Fruit fly (Drosophila melanogaster): ENCODE results near the gene CG11590.

CG11590 gene

dm6 chrX:14213509-14214154, 13.7 kb downstream of the CG11590 start (continued):
- TF ChIP-seq CG8119 (GFP tag; IDR thresholded peaks at IDR 0.05) (peak; percentile 54; the same call in 2 of the 3 replicates), Hr4 (GFP tag; optimal IDR thresholded peaks at IDR 0.05) (peak; percentile 71), CG6854 (GFP tag; optimal IDR thresholded peaks at IDR 0.05) (no peak), Blimp-1 (GFP tag; optimal IDR thresholded peaks at IDR 0.05) (no peak), dsx (GFP tag; optimal IDR thresholded peaks at IDR 0.05; ENCODE audit: poor library complexity, severe bottlenecking) (no peak), Smox (GFP tag; optimal IDR thresholded peaks at IDR 0.05) (no peak), CG9139 (GFP tag; optimal IDR thresholded peaks at IDR 0.05) (no peak), Sox15 (GFP tag; optimal IDR thresholded peaks at IDR 0.05) (no peak), fd85E (GFP tag; optimal IDR thresholded peaks at IDR 0.05) (no peak), Sox14 (GFP tag; optimal IDR thresholded peaks at IDR 0.05) (peak; percentile 2), fd59A (GFP tag; optimal IDR thresholded peaks at IDR 0.05) (no peak), CG3919 (GFP tag; optimal IDR thresholded peaks at IDR 0.05) (peak; percentile 39), CG10669 (GFP tag; optimal IDR thresholded peaks at IDR 0.05) (no peak), CG11902 (GFP tag; optimal IDR thresholded peaks at IDR 0.05) (no peak), esn (GFP tag; optimal IDR thresholded peaks at IDR 0.05) (no peak), Gug (GFP tag; IDR thresholded peaks at IDR 0.05) (no peak), pdm3 (GFP tag; optimal IDR thresholded peaks at IDR 0.05) (peak; percentile 30), Hr38 (GFP tag; optimal IDR thresholded peaks at IDR 0.05) (no peak), salr (GFP tag; optimal IDR thresholded peaks at IDR 0.05) (peak in 1 of 2 experiments; percentile 30), CG6276 (GFP tag; optimal IDR thresholded peaks at IDR 0.05) (peak; percentile 51), vri (GFP tag; optimal IDR thresholded peaks at IDR 0.05) (no peak), CG32006 (GFP tag; optimal IDR thresholded peaks at IDR 0.05) (peak; percentile 77), CG16779 (tag; optimal IDR thresholded peaks at IDR 0.05) (no peak), acj6 (GFP tag; optimal IDR thresholded peaks at IDR 0.05) (peak; percentile 30), Eip75B (GFP tag; optimal IDR thresholded peaks at IDR 0.05) (peak; percentile 16), topi (GFP tag; optimal IDR thresholded peaks at IDR 0.05) (no peak), fkh (GFP tag; optimal IDR thresholded peaks at IDR 0.05) (peak; percentile 18), svp (GFP tag) (no peak), CG6163 (GFP tag; IDR thresholded peaks at IDR 0.05) (no peak), net (GFP tag; optimal IDR thresholded peaks at IDR 0.05) (peak; percentile 5), dac (GFP tag; optimal IDR thresholded peaks at IDR 0.05) (peak; percentile 55), Ets96B (tag; optimal IDR thresholded peaks at IDR 0.05) (no peak), CG1621 (tag; optimal IDR thresholded peaks at IDR 0.05) (no peak), CG10631 (GFP tag; optimal IDR thresholded peaks at IDR 0.05) (peak; percentile 12)

- TF ChIP-seq CG4318 (GFP tag; optimal IDR thresholded peaks at IDR 0.05) = peak; percentile 69
- no peak for TF ChIP-seq Eip75B (GFP tag; optimal IDR thresholded peaks at IDR 0.05)
- TF ChIP-seq CG7368 (GFP tag; optimal IDR thresholded peaks at IDR 0.05) = no peak
- peak; percentile 33 to 59 for TF ChIP-seq salr (GFP tag; optimal IDR thresholded peaks at IDR 0.05)
- peak; percentile 67 for TF ChIP-seq fd59A (GFP tag; optimal IDR thresholded peaks at IDR 0.05)
- TF ChIP-seq eg (GFP tag; IDR thresholded peaks at IDR 0.05) = peak; percentile 84
- TF ChIP-seq CG3032 (tag; optimal IDR thresholded peaks at IDR 0.05) = peak; percentile 75
- peak; percentile 86 for TF ChIP-seq CG8119 (GFP tag; IDR thresholded peaks at IDR 0.05)
- peak; percentile 43 for TF ChIP-seq Hr4 (GFP tag; optimal IDR thresholded peaks at IDR 0.05)
- TF ChIP-seq Hr39 (GFP tag; optimal IDR thresholded peaks at IDR 0.05) = no peak
- TF ChIP-seq CG10631 (GFP tag; optimal IDR thresholded peaks at IDR 0.05) = peak; percentile 73
- TF ChIP-seq Sox15 (GFP tag; optimal IDR thresholded peaks at IDR 0.05) = no peak
- peak; percentile 75 for TF ChIP-seq Ets96B (tag; optimal IDR thresholded peaks at IDR 0.05)
- TF ChIP-seq ss (GFP tag; optimal IDR thresholded peaks at IDR 0.05) = peak; percentile 33 to 64
- peak; percentile 72 for TF ChIP-seq dsx (GFP tag; optimal IDR thresholded peaks at IDR 0.05; ENCODE audit: poor library complexity, severe bottlenecking)
- TF ChIP-seq Smox (GFP tag; optimal IDR thresholded peaks at IDR 0.05) = no peak
- TF ChIP-seq CG15336 (GFP tag; IDR thresholded peaks at IDR 0.05) = peak; percentile 88
- TF ChIP-seq CG6854 (GFP tag; optimal IDR thresholded peaks at IDR 0.05) = peak; percentile 13
- TF ChIP-seq CG9139 (GFP tag; optimal IDR thresholded peaks at IDR 0.05) = peak; percentile 21
- TF ChIP-seq CG32006 (GFP tag; optimal IDR thresholded peaks at IDR 0.05) = peak; percentile 91
- TF ChIP-seq CG6808 (GFP tag; optimal IDR thresholded peaks at IDR 0.05) = peak; percentile 71
- peak; percentile 71 for TF ChIP-seq achi (GFP tag; optimal IDR thresholded peaks at IDR 0.05)
- TF ChIP-seq CG3919 (GFP tag; optimal IDR thresholded peaks at IDR 0.05) = peak; percentile 61
- no peak for TF ChIP-seq CG11902 (GFP tag; optimal IDR thresholded peaks at IDR 0.05)
- TF ChIP-seq vri (GFP tag; optimal IDR thresholded peaks at IDR 0.05) = no peak
- peak; percentile 85 for TF ChIP-seq CG11294 (GFP tag; IDR thresholded peaks at IDR 0.05)
- no peak for TF ChIP-seq CG31627 (GFP tag; optimal IDR thresholded peaks at IDR 0.05)
- TF ChIP-seq Blimp-1 (GFP tag; optimal IDR thresholded peaks at IDR 0.05) = no peak
These were observed 14.8 kb downstream of the CG11590 start for dm6 chrX:14214505-14215449.

All from whole organism, prepupa.